Worm (Caenorhabditis elegans) whole organism, early embryonic: ENCODE data around the gene sra-14.

ENCODE experiments used
- B0310.2 ChIP-seq: sonication (generic microtip); optimal IDR thresholded peaks from 2 replicates; lab custom pipeline; 2016; ENCODE audit warnings: mild to moderate bottlenecking, missing genetic modification characterization, missing compliant biosample characterization
- F13C5.2 ChIP-seq: sonication (generic microtip); optimal IDR thresholded peaks from 2 replicates; lab custom pipeline; 2017; ENCODE audit warnings: mild to moderate bottlenecking, missing genetic modification characterization, inconsistent platforms, missing compliant biosample characterization
- aly-1 ChIP-seq: sonication (generic microtip); optimal IDR thresholded peaks from 2 replicates; lab custom pipeline; 2016; ENCODE audit warnings: missing genetic modification characterization, missing compliant biosample characterization
- ama-1 ChIP-seq: fragments of 150-350 bp; optimal IDR thresholded peaks from 2 replicates; lab custom pipeline; 2014
- ceh-13 ChIP-seq: fragments of 200-800 bp; sonication (Bioruptor generic); optimal IDR thresholded peaks from 2 replicates; lab custom pipeline; 2018; ENCODE audit warnings: mild to moderate bottlenecking, missing genetic modification characterization, missing compliant biosample characterization
- ceh-36 ChIP-seq: sonication (generic microtip); optimal IDR thresholded peaks from 2 replicates; lab custom pipeline; 2016; ENCODE audit warnings: missing genetic modification characterization, inconsistent platforms, missing compliant biosample characterization
- ets-7 ChIP-seq: sonication (generic microtip); optimal IDR thresholded peaks from 2 replicates; lab custom pipeline; 2016; ENCODE audit warnings: missing genotype, missing genetic modification characterization, missing compliant biosample characterization
- flt-1 ChIP-seq: fragments of 200-800 bp; sonication (Bioruptor generic); IDR thresholded peaks from 2 replicates; pipeline ENCODE4 v1.3.6; 2022; ENCODE audit warnings: missing genetic modification characterization, missing compliant biosample characterization
- hmbx-1 ChIP-seq: sonication (generic microtip); optimal IDR thresholded peaks from 2 replicates; lab custom pipeline; 2016; ENCODE audit warnings: mild to moderate bottlenecking, missing genetic modification characterization, missing compliant biosample characterization
- hmg-4 ChIP-seq: fragments of 200-800 bp; sonication (Bioruptor generic); optimal IDR thresholded peaks from 2 replicates; lab custom pipeline; 2018; ENCODE audit warnings: mild to moderate bottlenecking, missing genetic modification characterization, missing compliant biosample characterization
- hnd-1 ChIP-seq: sonication (generic microtip); optimal IDR thresholded peaks from 2 replicates; lab custom pipeline; 2016; ENCODE audit warnings: missing genetic modification characterization, missing compliant biosample characterization
- pes-1 ChIP-seq: fragments of 200-800 bp; sonication (Bioruptor generic); IDR thresholded peaks from 2 replicates; pipeline ENCODE4 v1.3.6; 2022; ENCODE audit warnings: missing genetic modification reagents, missing genetic modification characterization, missing compliant biosample characterization
- scrt-1 ChIP-seq: fragments of 200-800 bp; sonication (Bioruptor generic); IDR thresholded peaks from 2 replicates; pipeline ENCODE4 v1.3.6; 2022; ENCODE audit warnings: missing genetic modification characterization, missing compliant biosample characterization
- sea-1 ChIP-seq: fragments of 200-800 bp; sonication (Bioruptor generic); conservative IDR thresholded peaks from 2 replicates; pipeline ENCODE4 v1.3.6; 2022; ENCODE audit warnings: missing genetic modification characterization, missing compliant biosample characterization
- tbx-11 ChIP-seq: fragments of 200-800 bp; sonication (Bioruptor generic); IDR thresholded peaks from 2 replicates; pipeline ENCODE4 v1.3.6; 2022; ENCODE audit warnings: missing genetic modification characterization, missing compliant biosample characterization
- tbx-37 ChIP-seq: fragments of 200-800 bp; sonication (Bioruptor generic); conservative IDR thresholded peaks from 2 replicates; pipeline ENCODE4 v1.3.6; 2022; ENCODE audit warnings: missing genetic modification reagents, missing genetic modification characterization, missing compliant biosample characterization
- tra-4 ChIP-seq: sonication (generic microtip); optimal IDR thresholded peaks from 2 replicates; lab custom pipeline; 2017; ENCODE audit warnings: missing genetic modification characterization, missing compliant biosample characterization

sra-14 gene

ce11 chrII:12921478-12921877, 36.4 kb downstream of the sra-14 start:
- no peak for TF ChIP-seq ceh-13 (GFP tag; lab: Kevin White, UChicago)
- no peak for TF ChIP-seq B0310.2 (tag; lab: Kevin White, UChicago)
- no peak for TF ChIP-seq pes-1 (GFP tag; lab: Robert Waterston, UW)
- no peak for TF ChIP-seq flt-1
- no peak for TF ChIP-seq tra-4
- no peak for TF ChIP-seq sea-1 (GFP tag; lab: Robert Waterston, UW)
- TF ChIP-seq aly-1, result no peak
- no peak for TF ChIP-seq tbx-37 (GFP tag; lab: Robert Waterston, UW)
- TF ChIP-seq hmg-4 (GFP tag; lab: Kevin White, UChicago), result no peak
- TF ChIP-seq scrt-1 (GFP tag; lab: Robert Waterston, UW), result no peak
- TF ChIP-seq ceh-36 (tag; lab: Kevin White, UChicago), result no peak
- no peak for TF ChIP-seq ama-1 (lab: Kevin White, UChicago)
- no peak for TF ChIP-seq ets-7 (tag; lab: Kevin White, UChicago)
- no peak for TF ChIP-seq tbx-11 (GFP tag; lab: Robert Waterston, UW)
- TF ChIP-seq F13C5.2 (tag; lab: Kevin White, UChicago), result no peak
- no peak for TF ChIP-seq hnd-1 (tag; lab: Kevin White, UChicago)

ce11 chrII:12923225-12923624, 38.2 kb downstream of the sra-14 start:
- no peak for TF ChIP-seq hmg-4 (GFP tag; lab: Kevin White, UChicago)
- no peak for TF ChIP-seq sea-1 (GFP tag; lab: Robert Waterston, UW)

ce11 chrII:12925551-12925950, 40.5 kb downstream of the sra-14 start, which contains the start of gene F58G1.8:
Gene F58G1.8 (minus strand): TSS chrII:12925651.
- TF ChIP-seq F13C5.2 (tag; lab: Kevin White, UChicago) (no peak), hmg-4 (GFP tag; lab: Kevin White, UChicago) (no peak), aly-1 (no peak), ceh-36 (tag; lab: Kevin White, UChicago) (no peak), tra-4 (no peak), B0310.2 (tag; lab: Kevin White, UChicago) (no peak)

ce11 chrII:12928241-12928640, 43.2 kb downstream of the sra-14 start, which contains the start of gene F58G1.3:
Gene F58G1.3 (minus strand): TSS chrII:12928341.
- no peak for TF ChIP-seq scrt-1 (GFP tag; lab: Robert Waterston, UW)
- TF ChIP-seq ceh-36 (tag; lab: Kevin White, UChicago), result no peak
- TF ChIP-seq hmg-4 (GFP tag; lab: Kevin White, UChicago), result no peak
- no peak for TF ChIP-seq tbx-37 (GFP tag; lab: Robert Waterston, UW)
- no peak for TF ChIP-seq aly-1
- no peak for TF ChIP-seq ceh-13 (GFP tag; lab: Kevin White, UChicago)

- no peak for TF ChIP-seq scrt-1 (GFP tag; lab: Robert Waterston, UW)
- no peak for TF ChIP-seq ets-7 (tag; lab: Kevin White, UChicago)
- TF ChIP-seq aly-1, result no peak
- TF ChIP-seq F13C5.2 (tag; lab: Kevin White, UChicago), result no peak
- TF ChIP-seq hnd-1 (tag; lab: Kevin White, UChicago), result no peak
- TF ChIP-seq hmg-4 (GFP tag; lab: Kevin White, UChicago), result no peak
- TF ChIP-seq tbx-11 (GFP tag; lab: Robert Waterston, UW), result no peak
- TF ChIP-seq ama-1 (lab: Kevin White, UChicago), result no peak
- no peak for TF ChIP-seq sea-1 (GFP tag; lab: Robert Waterston, UW)
- no peak for TF ChIP-seq flt-1
- no peak for TF ChIP-seq pes-1 (GFP tag; lab: Robert Waterston, UW)
- TF ChIP-seq tra-4, result no peak
- no peak for TF ChIP-seq ceh-36 (tag; lab: Kevin White, UChicago)
- TF ChIP-seq hmbx-1, result no peak
- TF ChIP-seq ceh-13 (GFP tag; lab: Kevin White, UChicago), result no peak
- TF ChIP-seq B0310.2 (tag; lab: Kevin White, UChicago), result no peak
- TF ChIP-seq tbx-37 (GFP tag; lab: Robert Waterston, UW), result no peak
Observed at ce11 chrII:12930138-12930537, 45.1 kb downstream of the sra-14 start.

- TF ChIP-seq F13C5.2 (tag; lab: Kevin White, UChicago) (no peak), sea-1 (GFP tag; lab: Robert Waterston, UW) (no peak)
Observed at ce11 chrII:12931456-12931923, 46.4 kb downstream of the sra-14 start, which contains the start of gene dct-18. Gene dct-18 (plus strand): TSS chrII:12931873.

ce11 chrII:12935259-12935658, 50.2 kb downstream of the sra-14 start, which contains the start of gene lips-9:
Gene lips-9 (minus strand): TSS chrII:12935359.
- TF ChIP-seq B0310.2 (tag; lab: Kevin White, UChicago) (no peak), hmg-4 (GFP tag; lab: Kevin White, UChicago) (no peak), hmbx-1 (no peak), ama-1 (lab: Kevin White, UChicago) (no peak), aly-1 (no peak), ceh-13 (GFP tag; lab: Kevin White, UChicago) (no peak), scrt-1 (GFP tag; lab: Robert Waterston, UW) (no peak), F13C5.2 (tag; lab: Kevin White, UChicago) (no peak), ets-7 (tag; lab: Kevin White, UChicago) (no peak), hnd-1 (tag; lab: Kevin White, UChicago) (no peak), pes-1 (GFP tag; lab: Robert Waterston, UW) (no peak), sea-1 (GFP tag; lab: Robert Waterston, UW) (no peak), tbx-11 (GFP tag; lab: Robert Waterston, UW) (no peak), flt-1 (no peak), tra-4 (no peak), tbx-37 (GFP tag; lab: Robert Waterston, UW) (no peak)
